6 worm cellular contexts compared by ENCODE assay signal in genomic region chrV:12462908-12463307, ce11.
TF ChIP-seq lines count a peak whose summit lies in the region.

TSS of gene egl-10 (minus strand) at chrV:12463008.

TF ChIP-seq in whole organism, L1 larva, 84 proteins besides CTCF, POLR2A, EP300 and RAD21:
- peak; percentile 19 to 29 for TF ChIP-seq efl-1 (optimal IDR thresholded peaks at IDR 0.05; lab: Kevin White, UChicago)
- TF ChIP-seq efl-1 (GFP tag; optimal IDR thresholded peaks at IDR 0.05 in 1 of 2; lab: Kevin White, UChicago) = peak in 1 of 2 experiments; percentile 65
- no peak for TF ChIP-seq Y116A8C.19 (tag; optimal IDR thresholded peaks at IDR 0.05; lab: Kevin White, UChicago; ENCODE audit: borderline replicate concordance)
- peak in 1 of 2 experiments; percentile 10 for TF ChIP-seq lsy-2 (tag; optimal IDR thresholded peaks at IDR 0.05; lab: Kevin White, UChicago)
- peak in 1 of 2 experiments; percentile 4 for TF ChIP-seq lin-35 (GFP tag; optimal IDR thresholded peaks at IDR 0.05; lab: Kevin White, UChicago)
- no peak for TF ChIP-seq nhr-28 (tag; optimal IDR thresholded peaks at IDR 0.05; lab: Kevin White, UChicago)
- no peak for TF ChIP-seq C16A3.4 (tag; optimal IDR thresholded peaks at IDR 0.05; lab: Kevin White, UChicago)
- TF ChIP-seq lin-14 (GFP tag; optimal IDR thresholded peaks at IDR 0.05; lab: Kevin White, UChicago) = peak; percentile 6

TF ChIP-seq in whole organism, L2 larva, 48 proteins besides CTCF, POLR2A, EP300 and RAD21:
- TF ChIP-seq ama-1 (optimal IDR thresholded peaks at IDR 0.05; lab: Kevin White, UChicago) (no peak), nhr-129 (tag; optimal IDR thresholded peaks at IDR 0.05; lab: Kevin White, UChicago) (peak; percentile 14), sma-9 (GFP tag; optimal IDR thresholded peaks at IDR 0.05; lab: Kevin White, UChicago) (peak; percentile 26), sma-9 (tag; optimal IDR thresholded peaks at IDR 0.05; lab: Kevin White, UChicago) (no peak), lsy-2 (tag; optimal IDR thresholded peaks at IDR 0.05; lab: Kevin White, UChicago) (peak in 1 of 2 experiments; percentile 8)

TF ChIP-seq in whole organism, L3 larva, 47 proteins besides CTCF, POLR2A, EP300 and RAD21:
- peak; percentile 27 for TF ChIP-seq pha-4 (tag; optimal IDR thresholded peaks at IDR 0.05; lab: Kevin White, UChicago)
- no peak for TF ChIP-seq ZK546.5 (tag; optimal IDR thresholded peaks at IDR 0.05; lab: Kevin White, UChicago)
- TF ChIP-seq nfya-1 (tag; optimal IDR thresholded peaks at IDR 0.05; lab: Kevin White, UChicago; ENCODE audit: insufficient read depth) = peak; percentile 19
- no peak for TF ChIP-seq ama-1 (optimal IDR thresholded peaks at IDR 0.05; lab: Kevin White, UChicago)

TF ChIP-seq in whole organism, L4 larva, 104 proteins besides CTCF, POLR2A, EP300 and RAD21:
- TF ChIP-seq nhr-102 (tag; optimal IDR thresholded peaks at IDR 0.05; lab: Kevin White, UChicago) (no peak), dve-1 (tag; optimal IDR thresholded peaks at IDR 0.05; lab: Kevin White, UChicago; ENCODE audit: insufficient read depth) (peak; percentile 19), mes-2 (tag; optimal IDR thresholded peaks at IDR 0.05; lab: Kevin White, UChicago; ENCODE audit: poor library complexity, severe bottlenecking) (peak; percentile 50), F49E8.2 (tag; optimal IDR thresholded peaks at IDR 0.05; lab: Kevin White, UChicago; ENCODE audit: borderline replicate concordance) (no peak), hmg-1.1 (GFP tag; IDR thresholded peaks at IDR 0.05; lab: Robert Waterston, UW) (0 out of 2 replicates have a peak, but pooled peaks have one; percentile 21), nhr-10 (tag; optimal IDR thresholded peaks at IDR 0.05; lab: Kevin White, UChicago) (no peak), nhr-6 (tag; optimal IDR thresholded peaks at IDR 0.05; lab: Kevin White, UChicago) (peak; percentile 11), hlh-30 (tag; optimal IDR thresholded peaks at IDR 0.05; lab: Kevin White, UChicago; ENCODE audit: insufficient read depth) (peak; percentile 11)

TF ChIP-seq in whole organism, mixed stage, embryonic, 35 proteins besides CTCF, POLR2A, EP300 and RAD21:
- TF ChIP-seq elt-1 (tag; optimal IDR thresholded peaks at IDR 0.05; lab: Kevin White, UChicago; ENCODE audit: borderline replicate concordance, insufficient read depth) (no peak), cnd-1 (tag; optimal IDR thresholded peaks at IDR 0.05; lab: Kevin White, UChicago) (peak; percentile 6), unc-39 (tag; optimal IDR thresholded peaks at IDR 0.05; lab: Kevin White, UChicago) (no peak), unc-120 (tag; optimal IDR thresholded peaks at IDR 0.05; lab: Kevin White, UChicago; ENCODE audit: poor library complexity, severe bottlenecking) (no peak), flh-1 (GFP tag; optimal IDR thresholded peaks at IDR 0.05; lab: Kevin White, UChicago) (no peak), zip-8 (tag; optimal IDR thresholded peaks at IDR 0.05; lab: Kevin White, UChicago) (no peak)

TF ChIP-seq in whole organism, young adult, 124 proteins besides CTCF, POLR2A, EP300 and RAD21:
- TF ChIP-seq snpc-4 (GFP tag; optimal IDR thresholded peaks at IDR 0.05; lab: Kevin White, UChicago) (no peak), snpc-4 (tag; optimal IDR thresholded peaks at IDR 0.05; lab: Kevin White, UChicago) (no peak), bed-1 (GFP tag; IDR thresholded peaks at IDR 0.05; lab: Robert Waterston, UW) (no peak), zfh-2 (GFP tag; conservative IDR thresholded peaks at IDR 0.05; lab: Robert Waterston, UW) (0 out of 2 replicates have a peak, but pooled peaks have one; percentile 21)
